Worm (Caenorhabditis elegans) whole organism, midembryonic: ENCODE measurements around the gene Y54G2A.32.

Source experiments
- T22C8.4 ChIP-seq: fragments of 200-800 bp; sonication (Bioruptor generic); IDR thresholded peaks from 2 replicates; pipeline ENCODE4 v1.3.6; 2022; ENCODE audit warnings: missing genetic modification characterization, missing compliant biosample characterization
- cog-1 ChIP-seq: sonication (generic microtip); optimal IDR thresholded peaks from 2 replicates; lab custom pipeline; 2016; ENCODE audit warnings: missing genetic modification characterization, missing compliant biosample characterization
- flt-1 ChIP-seq: fragments of 200-800 bp; sonication (Bioruptor generic); IDR thresholded peaks from 2 replicates; pipeline ENCODE4 v1.3.6; 2022; ENCODE audit warnings: missing genetic modification characterization, missing compliant biosample characterization
- klf-2 ChIP-seq: fragments of 200-800 bp; sonication (Bioruptor generic); conservative IDR thresholded peaks from 2 replicates; pipeline ENCODE4 v1.3.6; 2022; ENCODE audit warnings: missing genetic modification reagents, missing genetic modification characterization, missing compliant biosample characterization
- med-1 ChIP-seq: sonication (generic microtip); optimal IDR thresholded peaks from 2 replicates; lab custom pipeline; 2017; ENCODE audit warnings: missing genetic modification characterization, mild to moderate bottlenecking, missing compliant biosample characterization, antibody characterized with exemption, missing genetic modification reagents; ENCODE audit not compliant: insufficient read depth
- ref-1 ChIP-seq: fragments of 200-800 bp; sonication (Bioruptor generic); conservative IDR thresholded peaks from 2 replicates; pipeline ENCODE4 v1.3.6; 2022; ENCODE audit warnings: missing genetic modification reagents, missing genetic modification characterization, missing compliant biosample characterization
- tab-1 ChIP-seq: fragments of 200-800 bp; sonication (Bioruptor generic); IDR thresholded peaks from 2 replicates; pipeline ENCODE4 v1.3.6; 2022; ENCODE audit warnings: missing genetic modification characterization, missing compliant biosample characterization
- ztf-23 ChIP-seq: fragments of 200-800 bp; sonication (Bioruptor generic); IDR thresholded peaks from 2 replicates; pipeline ENCODE4 v1.3.6; 2022; ENCODE audit warnings: missing genetic modification reagents, missing genetic modification characterization, missing compliant biosample characterization
- ztf-29 ChIP-seq: fragments of 200-800 bp; sonication (Bioruptor generic); IDR thresholded peaks from 2 replicates; pipeline ENCODE4 v1.3.6; 2022; ENCODE audit warnings: missing genetic modification reagents, missing genetic modification characterization, missing compliant biosample characterization

Gene Y54G2A.32

ce11 chrIV:2835364-2835763 is 31.6 kb downstream of the Y54G2A.32 start, which contains the start of gene clec-82:
TSS of gene clec-82 (plus strand) at chrIV:2835664.
- TF ChIP-seq tab-1 (GFP tag; lab: Robert Waterston, UW) (no peak), T22C8.4 (GFP tag; lab: Robert Waterston, UW) (no peak), klf-2 (no peak), med-1 (GFP tag; lab: Kevin White, UChicago) (no peak), cog-1 (tag; lab: Kevin White, UChicago) (no peak), ref-1 (no peak), ztf-23 (GFP tag; lab: Robert Waterston, UW) (no peak), ztf-29 (no peak), flt-1 (no peak)

- TF ChIP-seq ztf-29 (no peak), med-1 (GFP tag; lab: Kevin White, UChicago) (no peak), ref-1 (no peak), tab-1 (GFP tag; lab: Robert Waterston, UW) (no peak), ztf-23 (GFP tag; lab: Robert Waterston, UW) (no peak), T22C8.4 (GFP tag; lab: Robert Waterston, UW) (no peak)
Measured at ce11 chrIV:2838308-2838707, 34.6 kb downstream of the Y54G2A.32 start, which contains the start of gene Y54G2A.7. TSS of gene Y54G2A.7 (plus strand) at chrIV:2838608.

- TF ChIP-seq ref-1, result no peak
Measured at ce11 chrIV:2841260-2841659, 37.5 kb downstream of the Y54G2A.32 start, which contains the start of gene clec-83. TSS of gene clec-83 (minus strand) at chrIV:2841472.

ce11 chrIV:2842162-2842561 is 38.4 kb downstream of the Y54G2A.32 start, which contains the start of gene clec-84:
TSS of gene clec-84 (plus strand) at chrIV:2842462.
- TF ChIP-seq ztf-23 (GFP tag; lab: Robert Waterston, UW), result no peak
- TF ChIP-seq flt-1, result no peak
- no peak for TF ChIP-seq med-1 (GFP tag; lab: Kevin White, UChicago)
- no peak for TF ChIP-seq cog-1 (tag; lab: Kevin White, UChicago)
- TF ChIP-seq ref-1, result no peak
- no peak for TF ChIP-seq T22C8.4 (GFP tag; lab: Robert Waterston, UW)
- no peak for TF ChIP-seq tab-1 (GFP tag; lab: Robert Waterston, UW)

- TF ChIP-seq cog-1 (tag; lab: Kevin White, UChicago) (no peak), ztf-29 (no peak), T22C8.4 (GFP tag; lab: Robert Waterston, UW) (no peak), tab-1 (GFP tag; lab: Robert Waterston, UW) (no peak), flt-1 (no peak), ztf-23 (GFP tag; lab: Robert Waterston, UW) (no peak), med-1 (GFP tag; lab: Kevin White, UChicago) (no peak), ref-1 (no peak), klf-2 (no peak)
Measured at ce11 chrIV:2843882-2844281, 40.1 kb downstream of the Y54G2A.32 start, which contains the start of gene Y54G2A.15. TSS of gene Y54G2A.15 (minus strand) at chrIV:2843982.

- no peak for TF ChIP-seq ztf-23 (GFP tag; lab: Robert Waterston, UW)
- TF ChIP-seq med-1 (GFP tag; lab: Kevin White, UChicago), result no peak
- TF ChIP-seq klf-2, result no peak
- TF ChIP-seq tab-1 (GFP tag; lab: Robert Waterston, UW), result no peak
- no peak for TF ChIP-seq flt-1
- no peak for TF ChIP-seq ref-1
- TF ChIP-seq cog-1 (tag; lab: Kevin White, UChicago), result no peak
- no peak for TF ChIP-seq ztf-29
- TF ChIP-seq T22C8.4 (GFP tag; lab: Robert Waterston, UW), result no peak
Measured at ce11 chrIV:2846264-2846663, 42.5 kb downstream of the Y54G2A.32 start, which contains the start of gene Y54G2A.40. TSS of gene Y54G2A.40 (plus strand) at chrIV:2846476.

- TF ChIP-seq klf-2, result no peak
- TF ChIP-seq flt-1, result no peak
- TF ChIP-seq ztf-29, result no peak
- TF ChIP-seq ref-1, result no peak
- TF ChIP-seq tab-1 (GFP tag; lab: Robert Waterston, UW), result no peak
- no peak for TF ChIP-seq med-1 (GFP tag; lab: Kevin White, UChicago)
- no peak for TF ChIP-seq T22C8.4 (GFP tag; lab: Robert Waterston, UW)
- TF ChIP-seq ztf-23 (GFP tag; lab: Robert Waterston, UW), result no peak
- no peak for TF ChIP-seq cog-1 (tag; lab: Kevin White, UChicago)
Measured at ce11 chrIV:2849269-2849668, 45.5 kb downstream of the Y54G2A.32 start.

ce11 chrIV:2850586-2850985 is 46.8 kb downstream of the Y54G2A.32 start, which contains the start of gene clec-85:
TSS of gene clec-85 (plus strand) at chrIV:2850886.
- TF ChIP-seq med-1 (GFP tag; lab: Kevin White, UChicago) (no peak), T22C8.4 (GFP tag; lab: Robert Waterston, UW) (no peak), ref-1 (no peak), cog-1 (tag; lab: Kevin White, UChicago) (no peak), tab-1 (GFP tag; lab: Robert Waterston, UW) (no peak), ztf-23 (GFP tag; lab: Robert Waterston, UW) (no peak), flt-1 (no peak), ztf-29 (no peak), klf-2 (no peak)

- TF ChIP-seq ztf-23 (GFP tag; lab: Robert Waterston, UW) (no peak), flt-1 (no peak), klf-2 (no peak), cog-1 (tag; lab: Kevin White, UChicago) (no peak), tab-1 (GFP tag; lab: Robert Waterston, UW) (no peak), ztf-29 (no peak), ref-1 (no peak), T22C8.4 (GFP tag; lab: Robert Waterston, UW) (no peak), med-1 (GFP tag; lab: Kevin White, UChicago) (no peak)
Measured at ce11 chrIV:2851625-2852024, 47.9 kb downstream of the Y54G2A.32 start.

ce11 chrIV:2853164-2853563 is 49.4 kb downstream of the Y54G2A.32 start, which contains the start of gene Y54G2A.49:
TSS of gene Y54G2A.49 (minus strand) at chrIV:2853264.
- no peak for TF ChIP-seq flt-1
